Fruit fly (Drosophila melanogaster) whole organism, pupa: ENCODE measurements around the gene Rpt5.

Experiments
- CG10348 ChIP-seq: fragments of 200-800 bp; sonication (Bioruptor generic); IDR thresholded peaks from 2 replicates; pipeline ENCODE4 v1.3.6; 2022; ENCODE audit warnings: missing biosample characterization, missing genetic modification characterization
- CG12605 ChIP-seq: fragments of 200-800 bp; sonication (Bioruptor generic); IDR thresholded peaks from 2 replicates; pipeline ENCODE4 v1.3.6; 2022; ENCODE audit warnings: missing biosample characterization, missing genetic modification characterization
- CG13204 ChIP-seq: fragments of 200-800 bp; sonication (Bioruptor generic); optimal IDR thresholded peaks from 2 replicates; lab custom pipeline; 2018; ENCODE audit warnings: missing biosample characterization, mild to moderate bottlenecking, missing genetic modification characterization, moderate library complexity
- CG14655 ChIP-seq: fragments of 200-800 bp; sonication (Bioruptor generic); optimal IDR thresholded peaks from 3 replicates; lab custom pipeline; 2017; ENCODE audit warnings: mild to moderate bottlenecking, missing biosample characterization, missing genetic modification reagents, missing genetic modification characterization
- CG15710 ChIP-seq: fragments of 200-800 bp; sonication (Bioruptor generic); optimal IDR thresholded peaks from 2 replicates; lab custom pipeline; 2018; ENCODE audit warnings: missing biosample characterization, mild to moderate bottlenecking, missing genetic modification characterization, moderate library complexity
- CG17806 ChIP-seq: fragments of 200-800 bp; sonication (Bioruptor generic); optimal IDR thresholded peaks from 2 replicates; lab custom pipeline; 2018; ENCODE audit warnings: missing biosample characterization, mild to moderate bottlenecking, missing genetic modification characterization, moderate library complexity
- CG32121 ChIP-seq: fragments of 200-800 bp; sonication (Bioruptor generic); IDR thresholded peaks from 2 replicates; pipeline ENCODE4 v1.3.6; 2022; ENCODE audit warnings: missing biosample characterization, missing genetic modification characterization
- CG34367 ChIP-seq: fragments of 200-800 bp; sonication (Bioruptor generic); optimal IDR thresholded peaks from 2 replicates; lab custom pipeline; 2018; ENCODE audit warnings: missing biosample characterization, mild to moderate bottlenecking, missing genetic modification characterization
- CG4496 ChIP-seq: fragments of 200-800 bp; sonication (Bioruptor generic); IDR thresholded peaks from 3 replicates; pipeline ENCODE4 v1.3.6; 2022; ENCODE audit warnings: missing biosample characterization, missing genetic modification characterization
- CG8159 ChIP-seq: fragments of 200-800 bp; sonication (Bioruptor generic); optimal IDR thresholded peaks from 3 replicates; lab custom pipeline; 2018; ENCODE audit warnings: missing biosample characterization, mild to moderate bottlenecking, missing genetic modification characterization, moderate library complexity
- CG8301 ChIP-seq: fragments of 200-800 bp; sonication (Bioruptor generic); optimal IDR thresholded peaks from 2 replicates; lab custom pipeline; 2018; ENCODE audit warnings: missing biosample characterization, mild to moderate bottlenecking, missing genetic modification characterization
- CG9948 ChIP-seq: fragments of 200-800 bp; sonication (Bioruptor generic); optimal IDR thresholded peaks from 2 replicates; lab custom pipeline; 2018; ENCODE audit warnings: missing biosample characterization, mild to moderate bottlenecking, missing genetic modification characterization, moderate library complexity
- D1 ChIP-seq: fragments of 200-800 bp; sonication (Bioruptor generic); optimal IDR thresholded peaks from 2 replicates; lab custom pipeline; 2018; ENCODE audit warnings: missing biosample characterization, mild to moderate bottlenecking, missing genetic modification characterization, moderate library complexity
- EcR ChIP-seq: fragments of 200-800 bp; sonication (Bioruptor generic); optimal IDR thresholded peaks from 3 replicates; lab custom pipeline; 2019; ENCODE audit warnings: missing biosample characterization, missing genetic modification characterization, mild to moderate bottlenecking, moderate library complexity, missing genetic modification reagents
- Ets98B ChIP-seq: fragments of 200-800 bp; sonication (Bioruptor generic); IDR thresholded peaks from 2 replicates; pipeline ENCODE4 v1.3.6; 2022; ENCODE audit warnings: missing biosample characterization, missing genetic modification characterization
- Pif1A ChIP-seq: fragments of 200-800 bp; sonication (Bioruptor generic); optimal IDR thresholded peaks from 3 replicates; lab custom pipeline; 2016; ENCODE audit warnings: missing biosample characterization, missing genetic modification characterization
- Pif1B ChIP-seq: fragments of 200-800 bp; sonication (Bioruptor generic); optimal IDR thresholded peaks from 3 replicates; lab custom pipeline; 2016; ENCODE audit warnings: missing biosample characterization, missing genetic modification characterization
- Snoo ChIP-seq: fragments of 200-800 bp; sonication (Bioruptor generic); optimal IDR thresholded peaks from 3 replicates; lab custom pipeline; 2017; ENCODE audit warnings: missing biosample characterization, mild to moderate bottlenecking, missing genetic modification characterization, inconsistent platforms
- fd96Ca ChIP-seq: fragments of 200-800 bp; sonication (Bioruptor generic); IDR thresholded peaks from 3 replicates; pipeline ENCODE4 v1.3.6; 2022; ENCODE audit warnings: missing biosample characterization, missing genetic modification characterization
- gl ChIP-seq: fragments of 200-800 bp; sonication (Bioruptor generic); optimal IDR thresholded peaks from 2 replicates; lab custom pipeline; 2018; ENCODE audit warnings: missing biosample characterization, mild to moderate bottlenecking, missing genetic modification characterization
- rn ChIP-seq: fragments of 200-800 bp; sonication (Bioruptor generic); IDR thresholded peaks from 2 replicates; pipeline ENCODE4 v1.3.6; 2022; ENCODE audit warnings: missing biosample characterization, missing genetic modification characterization

The Rpt5 gene

dm6 chr3R:23747446-23747845, 5.2 kb upstream of the Rpt5 start:
- TF ChIP-seq CG15710 (tag; lab: Kevin White, UChicago) (no peak), CG8301 (no peak), Pif1B (no peak), gl (tag; lab: Kevin White, UChicago) (no peak), D1 (tag; lab: Kevin White, UChicago) (no peak)
- TF ChIP-seq, all 21 proteins: peak for 0

- TF ChIP-seq CG4496 (GFP tag; lab: Robert Waterston, UW), result peak; percentile 97
- peak; percentile 99 for TF ChIP-seq CG9948
- peak; percentile 91 for TF ChIP-seq Ets98B (GFP tag; lab: Robert Waterston, UW)
- peak; percentile 99 for TF ChIP-seq Pif1A (GFP tag; lab: Kevin White, UChicago)
- TF ChIP-seq CG17806 (tag; lab: Kevin White, UChicago), result peak; percentile 97
- TF ChIP-seq CG34367 (tag; lab: Kevin White, UChicago), result peak; percentile 97
- TF ChIP-seq CG12605 (GFP tag; lab: Robert Waterston, UW), result peak; percentile 88
- peak; percentile 99 for TF ChIP-seq CG15710 (tag; lab: Kevin White, UChicago)
- peak; percentile 99 for TF ChIP-seq Pif1B
- TF ChIP-seq CG13204 (GFP tag; lab: Kevin White, UChicago), result peak; percentile 95
- peak; percentile 47 for TF ChIP-seq EcR (GFP tag; lab: Kevin White, UChicago)
- peak; percentile 98 for TF ChIP-seq Snoo
- peak; percentile 94 for TF ChIP-seq fd96Ca (GFP tag; lab: Robert Waterston, UW)
- no peak for TF ChIP-seq D1 (tag; lab: Kevin White, UChicago)
- TF ChIP-seq rn, result peak; percentile 92
- TF ChIP-seq gl (tag; lab: Kevin White, UChicago), result peak; percentile 91
- peak; percentile 95 for TF ChIP-seq CG32121 (GFP tag; lab: Robert Waterston, UW)
- peak; percentile 98 for TF ChIP-seq CG8301
- peak; percentile 100 for TF ChIP-seq CG14655
- TF ChIP-seq CG10348 (GFP tag; lab: Robert Waterston, UW), result peak; percentile 93
- peak; percentile 99 for TF ChIP-seq CG8159 (tag; lab: Kevin White, UChicago)
Measured at dm6 chr3R:23757912-23758607, 5.4 kb downstream of the Rpt5 start, which contains the start of the genes PTPMT1 and Hrd3. Gene PTPMT1 (plus strand): TSS chr3R:23758339. Gene Hrd3 (minus strand): TSS chr3R:23758557.

- no peak for TF ChIP-seq gl (tag; lab: Kevin White, UChicago)
- TF ChIP-seq Snoo, result peak; percentile 32
Measured at dm6 chr3R:23760219-23761018, 7.7 kb downstream of the Rpt5 start, which contains the start of gene SdhD. Gene SdhD (minus strand): TSS chr3R:23760600.

- no peak for TF ChIP-seq CG34367 (tag; lab: Kevin White, UChicago)
- TF ChIP-seq rn, result no peak
- TF ChIP-seq CG17806 (tag; lab: Kevin White, UChicago), result no peak
- no peak for TF ChIP-seq Snoo
- TF ChIP-seq fd96Ca (GFP tag; lab: Robert Waterston, UW), result no peak
- TF ChIP-seq CG10348 (GFP tag; lab: Robert Waterston, UW), result no peak
- no peak for TF ChIP-seq CG4496 (GFP tag; lab: Robert Waterston, UW)
- TF ChIP-seq CG8301, result no peak
- TF ChIP-seq CG32121 (GFP tag; lab: Robert Waterston, UW), result no peak
- no peak for TF ChIP-seq EcR (GFP tag; lab: Kevin White, UChicago)
- no peak for TF ChIP-seq CG8159 (tag; lab: Kevin White, UChicago)
- no peak for TF ChIP-seq Pif1B
- TF ChIP-seq CG15710 (tag; lab: Kevin White, UChicago), result no peak
- TF ChIP-seq Pif1A (GFP tag; lab: Kevin White, UChicago), result no peak
- no peak for TF ChIP-seq CG14655
- TF ChIP-seq D1 (tag; lab: Kevin White, UChicago), result no peak
- no peak for TF ChIP-seq Ets98B (GFP tag; lab: Robert Waterston, UW)
- no peak for TF ChIP-seq CG13204 (GFP tag; lab: Kevin White, UChicago)
Measured at dm6 chr3R:23763015-23763414, 10.3 kb downstream of the Rpt5 start, which contains the start of gene udt. Gene udt (minus strand): TSS chr3R:23763263.

- peak; percentile 22; the same call in 1 of the 2 replicates for TF ChIP-seq Ets98B (GFP tag; lab: Robert Waterston, UW)
- peak; percentile 43 for TF ChIP-seq CG34367 (tag; lab: Kevin White, UChicago)
- peak; percentile 62 for TF ChIP-seq CG15710 (tag; lab: Kevin White, UChicago)
- TF ChIP-seq fd96Ca (GFP tag; lab: Robert Waterston, UW), result no peak
- TF ChIP-seq CG14655, result no peak
- TF ChIP-seq gl (tag; lab: Kevin White, UChicago), result peak; percentile 71
- TF ChIP-seq CG32121 (GFP tag; lab: Robert Waterston, UW), result peak; percentile 50
- peak; percentile 20 for TF ChIP-seq Pif1A (GFP tag; lab: Kevin White, UChicago)
- peak; percentile 33 for TF ChIP-seq CG9948
- peak; percentile 41 for TF ChIP-seq CG8301
- TF ChIP-seq Pif1B, result peak; percentile 5
- no peak; the same call in 1 of the 2 replicates for TF ChIP-seq CG12605 (GFP tag; lab: Robert Waterston, UW)
- peak; percentile 80 for TF ChIP-seq EcR (GFP tag; lab: Kevin White, UChicago)
- TF ChIP-seq rn, result no peak
- TF ChIP-seq CG10348 (GFP tag; lab: Robert Waterston, UW), result no peak
- peak; percentile 36; the same call in 1 of the 3 replicates for TF ChIP-seq CG4496 (GFP tag; lab: Robert Waterston, UW)
- TF ChIP-seq D1 (tag; lab: Kevin White, UChicago), result no peak
- peak; percentile 28 for TF ChIP-seq CG13204 (GFP tag; lab: Kevin White, UChicago)
- TF ChIP-seq CG17806 (tag; lab: Kevin White, UChicago), result peak; percentile 47
- peak; percentile 21 for TF ChIP-seq Snoo
- TF ChIP-seq CG8159 (tag; lab: Kevin White, UChicago), result peak; percentile 75
Measured at dm6 chr3R:23763622-23764273, 11.1 kb downstream of the Rpt5 start, which contains the start of gene Lsd-1. Gene Lsd-1 (plus strand): TSS chr3R:23763857.
